Fruit fly (Drosophila melanogaster) Kc167 (cell line): Measurements from ENCODE around the gene Pex16.

ENCODE experiments used
- Myc ChIP-seq: fragments of >200 bp; optimal IDR thresholded peaks from 2 replicates; lab custom pipeline; 2017; ENCODE audit warnings: missing external identifiers
- Sin3A ChIP-seq: fragments of >200 bp; optimal IDR thresholded peaks from 2 replicates; lab custom pipeline; 2018; ENCODE audit warnings: missing external identifiers
- h ChIP-seq: fragments of >200 bp; optimal IDR thresholded peaks from 3 replicates; lab custom pipeline; 2018; ENCODE audit warnings: missing external identifiers
- insv ChIP-seq: fragments of >200 bp; optimal IDR thresholded peaks from 3 replicates; lab custom pipeline; 2018; ENCODE audit warnings: missing external identifiers
- psq ChIP-seq: fragments of >200 bp; optimal IDR thresholded peaks from 2 replicates; lab custom pipeline; 2017; ENCODE audit warnings: missing external identifiers
- ttk ChIP-seq: sonication (Bioruptor generic); optimal IDR thresholded peaks from 2 replicates; lab custom pipeline; 2017; ENCODE audit warnings: missing external identifiers

Pex16 gene

DNA sequence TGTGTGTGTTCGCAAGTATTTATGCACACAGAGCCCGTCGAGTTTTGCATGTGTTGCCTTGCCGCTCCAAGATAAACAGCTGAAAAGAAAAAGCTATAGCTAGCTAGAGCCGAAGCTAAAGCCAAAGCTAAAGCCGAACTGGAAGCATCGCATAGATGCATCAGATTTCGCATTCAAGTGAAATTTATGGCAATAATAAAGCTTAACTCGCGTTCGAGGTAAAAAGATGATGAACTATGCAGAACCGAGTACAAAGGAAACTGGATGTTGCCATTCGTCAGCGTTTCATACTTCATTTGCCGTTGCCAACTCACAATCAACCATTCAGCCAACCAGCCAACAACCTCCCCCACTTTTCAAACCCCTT is 43.8 kb downstream of the Pex16 start:
- TF ChIP-seq Sin3A (lab: Kevin White, UChicago) (no peak), Myc (lab: Kevin White, UChicago) (no peak), ttk (lab: Kevin White, UChicago) (no peak), psq (no peak), h (lab: Kevin White, UChicago) (no peak), insv (lab: Kevin White, UChicago) (no peak)

DNA sequence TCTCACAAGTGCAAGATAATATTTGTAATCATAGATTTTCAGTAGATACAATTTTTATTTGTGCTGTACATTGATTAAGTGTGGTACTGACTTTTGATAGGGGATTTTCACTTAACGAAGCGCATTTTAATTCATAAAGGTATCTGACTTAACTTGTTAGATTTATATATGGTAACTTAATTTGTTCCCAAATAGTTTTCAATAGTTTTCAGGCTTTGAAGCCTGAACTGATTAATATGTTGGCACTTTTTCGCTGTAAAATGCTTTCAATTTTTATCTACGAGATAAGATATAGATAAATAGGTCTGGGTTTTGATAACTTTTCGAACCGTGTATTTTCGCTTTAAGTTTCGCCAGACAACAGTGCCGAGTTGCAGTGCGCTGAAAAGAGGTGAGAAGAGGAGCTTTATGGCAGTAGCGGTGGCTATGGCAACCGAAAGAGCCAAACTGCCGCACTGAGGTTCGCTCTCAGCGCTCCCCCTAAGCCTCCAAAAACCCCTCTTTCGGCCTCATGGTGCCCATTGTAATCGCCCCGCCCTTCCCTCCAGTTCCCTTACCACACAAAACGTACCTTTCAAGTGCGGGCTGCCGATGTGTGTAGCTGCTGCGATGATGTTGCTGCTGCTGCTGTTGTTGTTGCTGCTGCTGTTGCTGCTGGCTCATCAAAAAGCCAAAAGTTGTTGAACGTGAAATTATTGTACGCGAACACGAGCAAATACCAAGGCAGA is 44.4 kb downstream of the Pex16 start:
- no peak for TF ChIP-seq insv (lab: Kevin White, UChicago)
- TF ChIP-seq ttk (lab: Kevin White, UChicago): no peak
- no peak for TF ChIP-seq h (lab: Kevin White, UChicago)
- no peak for TF ChIP-seq psq
- no peak for TF ChIP-seq Myc (lab: Kevin White, UChicago)
- no peak for TF ChIP-seq Sin3A (lab: Kevin White, UChicago)

DNA sequence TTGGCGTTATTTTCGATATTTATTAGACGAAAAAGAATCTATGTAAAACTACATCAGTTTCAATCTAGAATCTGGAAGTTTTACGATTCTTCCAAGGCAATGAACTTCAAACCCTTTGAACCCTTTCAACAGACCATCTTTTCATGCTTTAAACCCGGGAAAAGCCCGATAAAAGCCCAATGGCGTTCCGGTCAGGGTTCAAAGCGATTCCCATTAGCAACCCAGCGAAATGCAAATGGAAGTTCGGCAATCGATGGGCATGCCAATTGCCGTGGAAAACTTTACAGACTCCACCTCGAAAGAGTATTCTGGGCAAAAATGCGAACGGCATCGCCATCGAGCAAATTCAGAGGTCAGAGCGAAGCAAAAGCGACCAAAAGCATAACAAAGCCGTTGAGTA is 45.6 kb downstream of the Pex16 start:
- no peak for TF ChIP-seq h (lab: Kevin White, UChicago)
- no peak for TF ChIP-seq Sin3A (lab: Kevin White, UChicago)
- TF ChIP-seq psq: no peak

DNA sequence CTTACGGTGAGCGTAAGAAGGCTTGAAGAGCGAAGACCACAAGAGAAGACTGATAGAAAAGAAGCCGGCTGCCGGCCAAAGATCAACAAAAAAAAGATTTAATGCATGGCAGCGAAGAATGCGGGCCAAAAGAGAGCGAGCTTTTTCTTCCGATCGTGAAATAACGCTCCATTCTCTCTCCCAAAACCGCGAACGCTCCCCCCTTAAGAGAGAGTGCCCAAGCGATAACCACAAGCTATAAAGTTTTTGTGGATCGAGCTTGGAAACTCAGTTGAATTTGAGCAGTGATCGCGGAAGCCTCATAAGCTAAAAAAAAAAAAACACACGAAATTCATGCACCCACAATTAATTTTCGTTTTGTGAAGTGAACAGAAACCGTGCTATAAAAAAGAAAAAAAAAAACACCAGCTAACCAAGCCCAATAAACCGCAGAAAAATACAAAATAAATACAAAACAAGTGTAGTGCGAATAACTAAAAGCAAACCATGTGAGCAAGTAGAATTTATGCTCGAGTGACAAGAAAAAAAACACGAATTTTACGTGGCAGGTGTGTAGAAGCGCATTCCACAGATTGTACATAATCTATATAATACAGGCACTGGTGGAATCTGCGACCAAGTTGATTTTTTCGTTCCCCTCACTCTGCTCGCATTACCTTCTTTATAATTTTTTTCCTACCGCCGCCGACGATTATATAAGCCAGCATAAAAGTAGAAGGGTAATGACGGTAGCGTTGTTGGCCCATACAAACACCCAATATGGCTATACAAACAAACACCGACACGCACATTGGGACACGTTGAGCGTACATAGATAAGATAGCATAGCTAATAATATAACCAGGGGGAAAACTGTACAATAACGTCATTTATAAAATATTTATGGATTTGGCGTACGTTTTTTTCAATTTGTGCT is 47.5 kb downstream of the Pex16 start, which contains the start of gene CG13252:
TSS of gene CG13252 (plus strand) at position 269 of the 916 bp plus-strand sequence.
- no peak for TF ChIP-seq h (lab: Kevin White, UChicago)
- no peak for TF ChIP-seq ttk (lab: Kevin White, UChicago)
- no peak for TF ChIP-seq insv (lab: Kevin White, UChicago)
- TF ChIP-seq psq: no peak
- TF ChIP-seq Sin3A (lab: Kevin White, UChicago): no peak
- TF ChIP-seq Myc (lab: Kevin White, UChicago): no peak

DNA sequence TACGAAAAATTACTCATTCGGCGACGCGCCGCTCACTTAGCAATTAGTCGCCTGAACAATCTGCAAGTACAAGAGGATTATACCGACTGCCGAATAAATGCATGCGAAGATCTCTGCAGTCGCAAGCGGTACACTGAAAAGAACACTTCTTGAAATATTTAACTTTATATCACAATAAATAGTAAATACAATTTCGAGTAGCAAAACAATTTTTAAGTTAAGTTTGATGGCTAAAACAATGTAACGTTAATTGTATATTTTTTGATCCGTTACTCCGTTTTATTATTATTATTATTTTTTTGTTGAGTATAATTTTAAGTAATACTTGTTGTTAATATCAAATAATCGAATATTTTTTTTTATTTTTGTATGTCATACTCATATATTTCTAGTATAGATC is 48.6 kb downstream of the Pex16 start:
- no peak for TF ChIP-seq h (lab: Kevin White, UChicago)
- TF ChIP-seq psq: no peak
- TF ChIP-seq ttk (lab: Kevin White, UChicago): no peak
- no peak for TF ChIP-seq insv (lab: Kevin White, UChicago)
- TF ChIP-seq Sin3A (lab: Kevin White, UChicago): no peak
- no peak for TF ChIP-seq Myc (lab: Kevin White, UChicago)
